Worm (Caenorhabditis elegans): ENCODE results near the gene snt-3.

ce11 chrV:1368138-1368537 lies 2.7 kb downstream of the snt-3 start:
- TF ChIP-seq ztf-23 (GFP tag; IDR thresholded peaks at IDR 0.05) (no peak), klf-2 (GFP tag; conservative IDR thresholded peaks at IDR 0.05) (no peak), tab-1 (GFP tag; IDR thresholded peaks at IDR 0.05) (no peak), ref-1 (GFP tag; conservative IDR thresholded peaks at IDR 0.05) (no peak), ztf-29 (GFP tag; IDR thresholded peaks at IDR 0.05) (no peak)
